Fruit fly (Drosophila melanogaster) whole organism, embryonic: Measurements from ENCODE around the gene Prp5.

Source experiments
- ATbp ChIP-seq: fragments of 200-800 bp; sonication (Bioruptor generic); optimal IDR thresholded peaks from 2 replicates; lab custom pipeline; 2017; ENCODE audit warnings: missing biosample characterization, mild to moderate bottlenecking, missing genetic modification characterization, missing genetic modification reagents
- CG10267 ChIP-seq: fragments of 200-800 bp; sonication (Bioruptor generic); optimal IDR thresholded peaks from 2 replicates; lab custom pipeline; 2018; ENCODE audit warnings: missing biosample characterization, mild to moderate bottlenecking, missing genetic modification characterization, moderate library complexity
- CG10321 ChIP-seq: fragments of 200-800 bp; sonication (Bioruptor generic); IDR thresholded peaks from 2 replicates; pipeline ENCODE4 v1.3.6; 2022; ENCODE audit warnings: missing biosample characterization, missing genetic modification characterization
- CG11398 ChIP-seq: fragments of 200-800 bp; sonication (Bioruptor generic); optimal IDR thresholded peaks from 2 replicates; lab custom pipeline; 2016; ENCODE audit warnings: missing biosample characterization, missing genetic modification characterization
- CG1233 ChIP-seq: fragments of 200-800 bp; sonication (Bioruptor generic); optimal IDR thresholded peaks from 4 replicates; lab custom pipeline; 2018; ENCODE audit warnings: missing biosample characterization, mild to moderate bottlenecking, missing genetic modification characterization
- CG13296 ChIP-seq: fragments of 200-800 bp; sonication (Bioruptor generic); optimal IDR thresholded peaks from 3 replicates; lab custom pipeline; 2018; ENCODE audit warnings: missing biosample characterization, mild to moderate bottlenecking, missing genetic modification characterization
- CG13624 ChIP-seq: fragments of 200-800 bp; sonication (Bioruptor generic); optimal IDR thresholded peaks from 2 replicates; lab custom pipeline; 2016; ENCODE audit warnings: missing biosample characterization, missing genetic modification characterization
- CG15073 ChIP-seq: fragments of 200-800 bp; sonication (Bioruptor generic); optimal IDR thresholded peaks from 2 replicates; lab custom pipeline; 2016; ENCODE audit warnings: missing biosample characterization, missing genetic modification characterization
- CG17186 ChIP-seq: fragments of 200-800 bp; sonication (Bioruptor generic); optimal IDR thresholded peaks from 3 replicates; lab custom pipeline; 2017; ENCODE audit warnings: missing biosample characterization, missing genetic modification reagents, missing genetic modification characterization
- CG17612 ChIP-seq: fragments of 200-800 bp; sonication (Bioruptor generic); IDR thresholded peaks from 2 replicates; pipeline ENCODE4 v1.3.6; 2022; ENCODE audit warnings: missing biosample characterization, missing genetic modification characterization
- CG17829 ChIP-seq: fragments of 200-800 bp; optimal IDR thresholded peaks from 2 replicates; lab custom pipeline; 2019; ENCODE audit warnings: missing biosample characterization, mild to moderate bottlenecking, missing genetic modification characterization, moderate library complexity
- CG18599 ChIP-seq: fragments of 200-800 bp; sonication (Bioruptor generic); optimal IDR thresholded peaks from 3 replicates; lab custom pipeline; 2017; ENCODE audit warnings: missing biosample characterization, missing genetic modification characterization, mild to moderate bottlenecking, moderate library complexity, missing genetic modification reagents
- CG2202 ChIP-seq: fragments of 200-800 bp; sonication (Bioruptor generic); optimal IDR thresholded peaks from 2 replicates; lab custom pipeline; 2018; ENCODE audit warnings: missing biosample characterization, mild to moderate bottlenecking, missing genetic modification characterization
- CG2875 ChIP-seq: fragments of 200-800 bp; sonication (Bioruptor generic); optimal IDR thresholded peaks from 2 replicates; lab custom pipeline; 2017; ENCODE audit warnings: missing biosample characterization, mild to moderate bottlenecking, missing genetic modification characterization, missing genetic modification reagents
- CG3065 ChIP-seq: fragments of 200-800 bp; sonication (Bioruptor generic); optimal IDR thresholded peaks from 2 replicates; lab custom pipeline; 2016; ENCODE audit warnings: missing biosample characterization, missing genetic modification characterization
- CG3281 ChIP-seq: fragments of 200-800 bp; sonication (Bioruptor generic); optimal IDR thresholded peaks from 3 replicates; lab custom pipeline; 2017; ENCODE audit warnings: missing biosample characterization, mild to moderate bottlenecking, missing genetic modification characterization
- CG6813 ChIP-seq: fragments of 200-800 bp; sonication (Bioruptor generic); optimal IDR thresholded peaks from 2 replicates; lab custom pipeline; 2017; ENCODE audit warnings: missing biosample characterization, missing genetic modification characterization, mild to moderate bottlenecking, moderate library complexity, missing genetic modification reagents
- CG7987 ChIP-seq: fragments of 200-800 bp; sonication (Bioruptor generic); optimal IDR thresholded peaks from 2 replicates; lab custom pipeline; 2018; ENCODE audit warnings: missing biosample characterization, mild to moderate bottlenecking, missing genetic modification characterization, moderate library complexity
- CG8924 ChIP-seq: fragments of 200-800 bp; optimal IDR thresholded peaks from 3 replicates; lab custom pipeline; 2019; ENCODE audit warnings: missing biosample characterization, mild to moderate bottlenecking, missing genetic modification characterization, moderate library complexity
- CG9727 ChIP-seq: fragments of 200-800 bp; sonication (Bioruptor generic); optimal IDR thresholded peaks from 3 replicates; lab custom pipeline; 2017; ENCODE audit warnings: missing biosample characterization, mild to moderate bottlenecking, missing genetic modification characterization
- CG9797 ChIP-seq: fragments of 200-800 bp; sonication (Bioruptor generic); optimal IDR thresholded peaks from 3 replicates; lab custom pipeline; 2018; ENCODE audit warnings: missing biosample characterization, mild to moderate bottlenecking, missing genetic modification characterization
- CG9876 ChIP-seq: fragments of 200-800 bp; sonication (Bioruptor generic); optimal IDR thresholded peaks from 2 replicates; lab custom pipeline; 2016; ENCODE audit warnings: missing biosample characterization, missing genetic modification characterization
- CkIIα-i1 ChIP-seq: fragments of 200-800 bp; sonication (Bioruptor generic); IDR thresholded peaks from 2 replicates; pipeline ENCODE4 v1.3.6; 2022; ENCODE audit warnings: missing biosample characterization, missing genetic modification characterization
- CrebB ChIP-seq: fragments of 200-800 bp; sonication (Bioruptor generic); optimal IDR thresholded peaks from 3 replicates; lab custom pipeline; 2018; ENCODE audit warnings: missing biosample characterization, mild to moderate bottlenecking, missing genetic modification characterization
- D19B ChIP-seq: fragments of 200-800 bp; sonication (Bioruptor generic); optimal IDR thresholded peaks from 2 replicates; lab custom pipeline; 2017; ENCODE audit warnings: missing biosample characterization, mild to moderate bottlenecking, missing genetic modification characterization
- Dip2 ChIP-seq: fragments of 200-800 bp; sonication (Bioruptor generic); IDR thresholded peaks from 2 replicates; pipeline ENCODE4 v1.3.6; 2022; ENCODE audit warnings: missing biosample characterization, missing genetic modification characterization
- H15 ChIP-seq: fragments of 200-800 bp; sonication (Bioruptor generic); IDR thresholded peaks from 3 replicates; pipeline ENCODE4 v1.3.6; 2022; ENCODE audit warnings: missing biosample characterization, missing genetic modification characterization
- HLH3B ChIP-seq: fragments of 200-800 bp; sonication (Bioruptor generic); IDR thresholded peaks from 2 replicates; pipeline ENCODE4 v1.3.6; 2022; ENCODE audit warnings: missing biosample characterization, missing genetic modification characterization
- Hr51 ChIP-seq, 2 experiments: fragments of 200-800 bp; sonication (Bioruptor generic); optimal IDR thresholded peaks; 2 replicates in 1 of 2; 3 replicates in 1 of 2; lab custom pipeline; 2016 to 2018; ENCODE audit warnings: missing biosample characterization in 2 of 2, missing genetic modification characterization in 2 of 2, mild to moderate bottlenecking in 1 of 2, moderate library complexity in 1 of 2
- Lim3 ChIP-seq: fragments of 200-800 bp; sonication (Bioruptor generic); IDR thresholded peaks from 2 replicates; pipeline ENCODE4 v1.3.6; 2022; ENCODE audit warnings: missing biosample characterization, missing genetic modification characterization
- Meics ChIP-seq: fragments of 200-800 bp; sonication (Bioruptor generic); optimal IDR thresholded peaks from 2 replicates; lab custom pipeline; 2017; ENCODE audit warnings: missing biosample characterization, mild to moderate bottlenecking, missing genetic modification characterization
- NC2α ChIP-seq: fragments of 200-800 bp; sonication (Bioruptor generic); optimal IDR thresholded peaks from 2 replicates; lab custom pipeline; 2016; ENCODE audit warnings: missing biosample characterization, missing genetic modification characterization
- Rfx ChIP-seq: fragments of 200-800 bp; sonication (Bioruptor generic); IDR thresholded peaks from 2 replicates; pipeline ENCODE4 v1.3.6; 2022; ENCODE audit warnings: missing biosample characterization, missing genetic modification characterization
- Six4 ChIP-seq: fragments of 200-800 bp; sonication (Bioruptor generic); optimal IDR thresholded peaks from 2 replicates; lab custom pipeline; 2016; ENCODE audit warnings: missing biosample characterization, missing genetic modification characterization
- Ssrp ChIP-seq: fragments of 200-800 bp; sonication (Bioruptor generic); optimal IDR thresholded peaks from 2 replicates; lab custom pipeline; 2018; ENCODE audit warnings: missing biosample characterization, mild to moderate bottlenecking, missing genetic modification characterization, moderate library complexity
- Tbp ChIP-seq: fragments of >200 bp; optimal IDR thresholded peaks from 2 replicates; lab custom pipeline; 2018; ENCODE audit warnings: missing biosample characterization, missing genetic modification characterization
- crc ChIP-seq: fragments of 200-800 bp; sonication (Bioruptor generic); optimal IDR thresholded peaks from 2 replicates; lab custom pipeline; 2016; ENCODE audit warnings: missing biosample characterization, missing genetic modification characterization
- ems ChIP-seq: fragments of 200-800 bp; sonication (Bioruptor generic); optimal IDR thresholded peaks from 3 replicates; lab custom pipeline; 2016; ENCODE audit warnings: missing biosample characterization, missing genetic modification characterization
- en ChIP-seq: fragments of 200-800 bp; sonication (Bioruptor generic); optimal IDR thresholded peaks from 2 replicates; lab custom pipeline; 2016; ENCODE audit warnings: missing biosample characterization, missing genetic modification characterization
- fd102C ChIP-seq: fragments of 200-800 bp; sonication (Bioruptor generic); optimal IDR thresholded peaks from 2 replicates; lab custom pipeline; 2018; ENCODE audit warnings: missing biosample characterization, mild to moderate bottlenecking, missing genetic modification characterization, moderate library complexity
- gcm ChIP-seq: fragments of 200-800 bp; sonication (Bioruptor generic); optimal IDR thresholded peaks from 2 replicates; lab custom pipeline; 2019; ENCODE audit warnings: missing biosample characterization, mild to moderate bottlenecking, missing genetic modification characterization, moderate library complexity
- grau ChIP-seq: fragments of 200-800 bp; optimal IDR thresholded peaks from 3 replicates; lab custom pipeline; 2019; ENCODE audit warnings: missing biosample characterization, mild to moderate bottlenecking, missing genetic modification characterization, moderate library complexity
- klu ChIP-seq: fragments of 200-800 bp; sonication (Bioruptor generic); IDR thresholded peaks from 2 replicates; pipeline ENCODE4 v1.3.6; 2022; ENCODE audit warnings: missing biosample characterization, missing genetic modification characterization
- sima ChIP-seq: fragments of 200-800 bp; sonication (Bioruptor generic); optimal IDR thresholded peaks from 2 replicates; lab custom pipeline; 2016; ENCODE audit warnings: missing biosample characterization, missing genetic modification characterization
- sob ChIP-seq: fragments of 200-800 bp; sonication (Bioruptor generic); IDR thresholded peaks from 2 replicates; pipeline ENCODE4 v1.3.6; 2022; ENCODE audit warnings: missing biosample characterization, missing genetic modification characterization
- stwl ChIP-seq: fragments of 200-800 bp; sonication (Bioruptor generic); optimal IDR thresholded peaks from 3 replicates; lab custom pipeline; 2018; ENCODE audit warnings: missing biosample characterization, mild to moderate bottlenecking, missing genetic modification characterization, moderate library complexity
- tna ChIP-seq: fragments of 200-800 bp; sonication (Bioruptor generic); IDR thresholded peaks from 2 replicates; pipeline ENCODE4 v1.3.6; 2022; ENCODE audit warnings: missing biosample characterization, missing genetic modification characterization; ENCODE audit not compliant: partially characterized antibody
- vnd ChIP-seq: fragments of 200-800 bp; sonication (Bioruptor generic); IDR thresholded peaks from 3 replicates; pipeline ENCODE4 v1.3.6; 2022; ENCODE audit warnings: missing biosample characterization, missing genetic modification characterization; ENCODE audit not compliant: partially characterized antibody
- zen ChIP-seq: fragments of 200-800 bp; sonication (Bioruptor generic); optimal IDR thresholded peaks from 3 replicates; lab custom pipeline; 2018; ENCODE audit warnings: missing biosample characterization, mild to moderate bottlenecking, missing genetic modification characterization, moderate library complexity

Gene Prp5

dm6 chrX:15296969-15297816, 47.8 kb upstream of the Prp5 start, which contains the start of gene gce (continued):
- TF ChIP-seq Lim3 (GFP tag; lab: Robert Waterston, UW) (no peak), CG3065 (GFP tag; lab: Kevin White, UChicago) (no peak), CG17829 (tag; lab: Kevin White, UChicago) (peak; percentile 48), Dip2 (no peak), NC2α (GFP tag; lab: Kevin White, UChicago) (no peak), zen (no peak), CG10321 (0 out of 2 replicates have a peak, but pooled peaks have one; percentile 4), gcm (peak; percentile 43), CG1233 (peak; percentile 40), CG17186 (GFP tag; lab: Kevin White, UChicago) (no peak), CrebB (tag; lab: Kevin White, UChicago) (no peak), CG9727 (peak; percentile 68), CG8924 (tag; lab: Kevin White, UChicago) (peak; percentile 65), CG11398 (GFP tag; lab: Kevin White, UChicago) (no peak), CG17612 (GFP tag; lab: Robert Waterston, UW) (no peak), Meics (GFP tag; lab: Kevin White, UChicago) (peak; percentile 77), crc (GFP tag; lab: Kevin White, UChicago) (no peak), sob (GFP tag; lab: Robert Waterston, UW) (0 out of 2 replicates have a peak, but pooled peaks have one; percentile 12), CG3281 (GFP tag; lab: Kevin White, UChicago) (peak; percentile 74), H15 (GFP tag; lab: Robert Waterston, UW) (no peak), sima (GFP tag; lab: Kevin White, UChicago) (no peak), CG9876 (GFP tag; lab: Kevin White, UChicago) (no peak), CG13296 (GFP tag; lab: Kevin White, UChicago) (peak; percentile 52), en (GFP tag; lab: Kevin White, UChicago) (no peak), CG15073 (no peak), CG7987 (no peak), CG2202 (tag; lab: Kevin White, UChicago) (no peak), HLH3B (GFP tag; lab: Robert Waterston, UW) (no peak), D19B (peak; percentile 43), stwl (tag; lab: Kevin White, UChicago) (no peak), CG13624 (GFP tag; lab: Kevin White, UChicago) (no peak), CG10267 (tag; lab: Kevin White, UChicago) (peak; percentile 44), Ssrp (tag; lab: Kevin White, UChicago) (peak; percentile 6), ems (GFP tag; lab: Kevin White, UChicago) (no peak), CG6813 (GFP tag; lab: Kevin White, UChicago) (peak; percentile 12), Hr51 (GFP tag; optimal IDR thresholded peaks at IDR 0.05; lab: Kevin White, UChicago) (peak in 1 of 2 experiments; percentile 79), Tbp (GFP tag; lab: Kevin White, UChicago) (no peak), fd102C (GFP tag; lab: Kevin White, UChicago) (no peak), tna (GFP tag; lab: Robert Waterston, UW) (no peak), CG9797 (GFP tag; lab: Kevin White, UChicago) (no peak), vnd (GFP tag; lab: Robert Waterston, UW) (no peak), CG2875 (no peak), CkIIα-i1 (no peak), CG18599 (GFP tag; lab: Kevin White, UChicago) (peak; percentile 74), Six4 (GFP tag; lab: Kevin White, UChicago) (no peak), klu (GFP tag; lab: Robert Waterston, UW) (no peak), grau (peak; percentile 77), Rfx (GFP tag; lab: Robert Waterston, UW) (peak; percentile 48), ATbp (GFP tag; lab: Kevin White, UChicago) (no peak)
